Fruit fly (Drosophila melanogaster) whole organism, prepupa: Measurements from ENCODE around the gene CG34043.

Experiments
- CG10669 ChIP-seq: fragments of 200-800 bp; sonication (Bioruptor generic); optimal IDR thresholded peaks from 3 replicates; lab custom pipeline; 2018; ENCODE audit warnings: missing biosample characterization, mild to moderate bottlenecking, missing genetic modification characterization, moderate library complexity
- CG11294 ChIP-seq: fragments of 200-800 bp; sonication (Bioruptor generic); IDR thresholded peaks from 2 replicates; pipeline ENCODE4 v1.3.6; 2022; ENCODE audit warnings: missing biosample characterization, missing genetic modification characterization
- CG1621 ChIP-seq: fragments of 200-800 bp; sonication (Bioruptor generic); optimal IDR thresholded peaks from 3 replicates; lab custom pipeline; 2018; ENCODE audit warnings: missing biosample characterization, mild to moderate bottlenecking, missing genetic modification characterization
- CG16779 ChIP-seq: fragments of 200-800 bp; sonication (Bioruptor generic); optimal IDR thresholded peaks from 3 replicates; lab custom pipeline; 2017; ENCODE audit warnings: missing biosample characterization, mild to moderate bottlenecking, missing genetic modification characterization
- CG3032 ChIP-seq: fragments of 200-800 bp; optimal IDR thresholded peaks from 2 replicates; lab custom pipeline; 2019; ENCODE audit warnings: missing biosample characterization, mild to moderate bottlenecking, missing genetic modification characterization, moderate library complexity
- CG34406 ChIP-seq: fragments of 200-800 bp; sonication (Bioruptor generic); optimal IDR thresholded peaks from 3 replicates; lab custom pipeline; 2016; ENCODE audit warnings: missing biosample characterization, missing genetic modification characterization
- CG6808 ChIP-seq: fragments of 200-800 bp; sonication (Bioruptor generic); optimal IDR thresholded peaks from 3 replicates; lab custom pipeline; 2017; ENCODE audit warnings: missing biosample characterization, missing genetic modification characterization, mild to moderate bottlenecking, moderate library complexity, missing genetic modification reagents
- CG6854 ChIP-seq: fragments of 200-800 bp; sonication (Bioruptor generic); optimal IDR thresholded peaks from 2 replicates; lab custom pipeline; 2017; ENCODE audit warnings: missing biosample characterization, mild to moderate bottlenecking, missing genetic modification characterization
- CG7368 ChIP-seq: fragments of 200-800 bp; sonication (Bioruptor generic); optimal IDR thresholded peaks from 3 replicates; lab custom pipeline; 2016; ENCODE audit warnings: missing biosample characterization, missing genetic modification characterization
- CG8319 ChIP-seq: fragments of 200-800 bp; sonication (Bioruptor generic); optimal IDR thresholded peaks from 3 replicates; lab custom pipeline; 2016; ENCODE audit warnings: missing biosample characterization, missing genetic modification characterization
- CG8632 ChIP-seq: fragments of 200-800 bp; sonication (Bioruptor generic); optimal IDR thresholded peaks from 3 replicates; lab custom pipeline; 2016; ENCODE audit warnings: missing biosample characterization, missing genetic modification characterization
- Eip78C ChIP-seq: fragments of 200-800 bp; sonication (Bioruptor generic); peaks from one replicate; lab custom pipeline; 2016; ENCODE audit warnings: missing biosample characterization, missing genetic modification characterization
- Eip93F ChIP-seq: fragments of 200-800 bp; sonication (Bioruptor generic); optimal IDR thresholded peaks from 2 replicates; lab custom pipeline; 2016; ENCODE audit warnings: missing biosample characterization, mild to moderate bottlenecking, missing genetic modification characterization
- Gug ChIP-seq: fragments of 200-800 bp; sonication (Bioruptor generic); IDR thresholded peaks from 2 replicates; pipeline ENCODE4 v1.3.6; 2022; ENCODE audit warnings: missing biosample characterization, missing genetic modification characterization
- Hr39 ChIP-seq: fragments of 200-800 bp; sonication (Bioruptor generic); optimal IDR thresholded peaks from 2 replicates; lab custom pipeline; 2016; ENCODE audit warnings: missing biosample characterization, missing genetic modification characterization
- Sox14 ChIP-seq: fragments of 200-800 bp; sonication (Bioruptor generic); optimal IDR thresholded peaks from 3 replicates; lab custom pipeline; 2016; ENCODE audit warnings: missing biosample characterization, missing genetic modification characterization
- dsx ChIP-seq: fragments of 200-800 bp; optimal IDR thresholded peaks from 3 replicates; lab custom pipeline; 2019; ENCODE audit warnings: missing biosample characterization, mild to moderate bottlenecking, missing genetic modification characterization, moderate library complexity; ENCODE audit not compliant: poor library complexity, severe bottlenecking
- esn ChIP-seq: fragments of 200-800 bp; sonication (Bioruptor generic); optimal IDR thresholded peaks from 2 replicates; lab custom pipeline; 2016; ENCODE audit warnings: missing biosample characterization, mild to moderate bottlenecking, missing genetic modification characterization, moderate library complexity
- fd59A ChIP-seq: fragments of 200-800 bp; sonication (Bioruptor generic); optimal IDR thresholded peaks from 2 replicates; lab custom pipeline; 2017; ENCODE audit warnings: missing biosample characterization, mild to moderate bottlenecking, missing genetic modification characterization, missing genetic modification reagents
- fkh ChIP-seq: fragments of 200-800 bp; sonication (Bioruptor generic); optimal IDR thresholded peaks from 3 replicates; lab custom pipeline; 2017; ENCODE audit warnings: missing biosample characterization, mild to moderate bottlenecking, missing genetic modification characterization, moderate library complexity
- lz ChIP-seq: fragments of 200-800 bp; sonication (Bioruptor generic); optimal IDR thresholded peaks from 3 replicates; lab custom pipeline; 2016; ENCODE audit warnings: missing biosample characterization, missing genetic modification characterization
- spab ChIP-seq: fragments of 200-800 bp; sonication (Bioruptor generic); optimal IDR thresholded peaks from 2 replicates; lab custom pipeline; 2017; ENCODE audit warnings: missing biosample characterization, mild to moderate bottlenecking, missing genetic modification characterization, missing genetic modification reagents
- ss ChIP-seq, 2 experiments: fragments of 200-800 bp; sonication (Bioruptor generic); optimal IDR thresholded peaks; 2 replicates in 1 of 2; 3 replicates in 1 of 2; lab custom pipeline; 2017 to 2018; ENCODE audit warnings: mild to moderate bottlenecking in 2 of 2, missing biosample characterization in 2 of 2, missing genetic modification characterization in 2 of 2, moderate library complexity in 1 of 2
- svp ChIP-seq: fragments of 200-800 bp; sonication (Bioruptor generic); peaks from one replicate; lab custom pipeline; 2016; ENCODE audit warnings: missing biosample characterization, missing genetic modification characterization
- vri ChIP-seq: fragments of 200-800 bp; sonication (Bioruptor generic); optimal IDR thresholded peaks from 3 replicates; lab custom pipeline; 2016; ENCODE audit warnings: missing biosample characterization, mild to moderate bottlenecking, missing genetic modification characterization

The CG34043 gene

dm6 chr2L:10251592-10251991 is 29.1 kb downstream of the CG34043 start, which contains the start of gene Ror:
Gene Ror (plus strand): TSS chr2L:10251843.
- TF ChIP-seq spab (GFP tag; lab: Kevin White, UChicago), result no peak
- no peak for TF ChIP-seq CG8319 (GFP tag; lab: Kevin White, UChicago)
- TF ChIP-seq CG8632 (GFP tag; lab: Kevin White, UChicago), result no peak
- no peak for TF ChIP-seq ss (GFP tag; optimal IDR thresholded peaks at IDR 0.05; lab: Kevin White, UChicago)
- TF ChIP-seq, all 60 proteins: peak for 0

- peak; percentile 6 for TF ChIP-seq esn (GFP tag; lab: Kevin White, UChicago)
- TF ChIP-seq CG6808, result no peak
- peak; percentile 97 for TF ChIP-seq dsx (GFP tag; lab: Kevin White, UChicago)
- TF ChIP-seq CG6854 (GFP tag; lab: Kevin White, UChicago), result no peak
- peak; percentile 36 for TF ChIP-seq fkh (GFP tag; lab: Kevin White, UChicago)
- no peak for TF ChIP-seq spab (GFP tag; lab: Kevin White, UChicago)
- peak; percentile 10 for TF ChIP-seq lz (GFP tag; lab: Kevin White, UChicago)
- TF ChIP-seq Eip78C, result peak; percentile 79
- TF ChIP-seq Sox14, result no peak
Observed at dm6 chr2L:10250441-10250847, 30.2 kb downstream of the CG34043 start, which contains the start of the genes bsk and CG31717. Gene bsk (minus strand): TSS chr2L:10250501. Gene CG31717 (plus strand): TSS chr2L:10250737.

- TF ChIP-seq Gug (no peak), svp (GFP tag; lab: Kevin White, UChicago) (no peak), fkh (GFP tag; lab: Kevin White, UChicago) (peak; percentile 94)
Observed at dm6 chr2L:10249655-10250202, 30.9 kb downstream of the CG34043 start.

- TF ChIP-seq Gug, result no peak
Observed at dm6 chr2L:10246785-10247190, 33.9 kb downstream of the CG34043 start, which contains the start of gene chico. Gene chico (minus strand): TSS chr2L:10247078.

dm6 chr2L:10238726-10239652 is 41.7 kb downstream of the CG34043 start, which contains the start of gene me31B:
Gene me31B (plus strand): TSS chr2L:10239341.
- TF ChIP-seq CG16779 (tag; lab: Kevin White, UChicago) (no peak), CG3032 (tag; lab: Kevin White, UChicago) (peak; percentile 14), CG1621 (tag; lab: Kevin White, UChicago) (no peak), CG11294 (GFP tag; lab: Robert Waterston, UW) (no peak), CG7368 (no peak), Hr39 (no peak), Eip93F (GFP tag; lab: Kevin White, UChicago) (peak; percentile 7), vri (GFP tag; lab: Kevin White, UChicago) (no peak)

dm6 chr2L:10237725-10238446 is 42.8 kb downstream of the CG34043 start, which contains the start of gene mthl15:
Gene mthl15 (minus strand): TSS chr2L:10238317.
- TF ChIP-seq vri (GFP tag; lab: Kevin White, UChicago), result peak; percentile 34
- no peak for TF ChIP-seq CG10669 (GFP tag; lab: Kevin White, UChicago)
- TF ChIP-seq fd59A (GFP tag; lab: Kevin White, UChicago), result no peak
- TF ChIP-seq fkh (GFP tag; lab: Kevin White, UChicago), result peak; percentile 90
- no peak for TF ChIP-seq Gug
- no peak for TF ChIP-seq CG34406 (GFP tag; lab: Kevin White, UChicago)
